Worm (Caenorhabditis elegans) whole organism, L1 larva: ENCODE results near the gene F40F4.7.

Experiments used
- ceh-82 ChIP-seq, 3 experiments: fragments of 150-350 bp in 1 of 3; sonication (generic microtip) in 2 of 3; optimal IDR thresholded peaks; 2 replicates each; lab custom pipeline; 2014 to 2017; ENCODE audit warnings: missing biosample characterization in 3 of 3, missing genetic modification characterization in 3 of 3
- lir-3 ChIP-seq: sonication (generic microtip); optimal IDR thresholded peaks from 2 replicates; lab custom pipeline; 2016; ENCODE audit warnings: mild to moderate bottlenecking, missing genetic modification characterization, moderate library complexity, missing compliant biosample characterization; ENCODE audit not compliant: poor library complexity
- mep-1 ChIP-seq: fragments of 150-350 bp; optimal IDR thresholded peaks from 2 replicates; lab custom pipeline; 2014; ENCODE audit warnings: missing biosample characterization, missing genetic modification characterization
- nhr-237 ChIP-seq: fragments of 150-350 bp; optimal IDR thresholded peaks from 2 replicates; lab custom pipeline; 2014; ENCODE audit warnings: missing biosample characterization, missing genetic modification characterization
- nhr-76 ChIP-seq: sonication (generic microtip); optimal IDR thresholded peaks from 2 replicates; lab custom pipeline; 2017; ENCODE audit warnings: missing biosample characterization, missing genetic modification characterization
- nhr-77 ChIP-seq: fragments of 150-350 bp; optimal IDR thresholded peaks from 2 replicates; lab custom pipeline; 2014; ENCODE audit warnings: missing biosample characterization, missing genetic modification characterization

- TF ChIP-seq nhr-77 (tag; lab: Kevin White, UChicago) (no peak), mep-1 (tag; lab: Kevin White, UChicago) (no peak), lir-3 (tag; lab: Kevin White, UChicago) (no peak), nhr-76 (tag; lab: Kevin White, UChicago) (no peak), nhr-237 (tag; lab: Kevin White, UChicago) (no peak), ceh-82 (tag; optimal IDR thresholded peaks at IDR 0.05; lab: Kevin White, UChicago) (no peak)
These were observed 25.5 kb downstream of the F40F4.7 start, which contains the start of gene rgl-1 for ce11 chrX:3220267-3220666.
